Fruit fly (Drosophila melanogaster): Measurements from ENCODE around the gene Ssb-c31a.

- TF ChIP-seq CG8478 (optimal IDR thresholded peaks at IDR 0.05): no peak
- no peak for TF ChIP-seq CTCF (optimal IDR thresholded peaks at IDR 0.05)
Measured at dm6 chr2L:8165800-8166576, 45.2 kb upstream of the Ssb-c31a start.

Data from S2 (cell line).